Worm (Caenorhabditis elegans): ENCODE data around the gene acl-13.

ce11 chrIV:12441715-12442114 lies 31.4 kb downstream of the acl-13 start, which contains the start of gene C25G4.17:
- TF ChIP-seq ztf-1 (GFP tag; conservative IDR thresholded peaks at IDR 0.05), result no peak
- no peak for TF ChIP-seq R02D3.7 (tag; optimal IDR thresholded peaks at IDR 0.05)
